Worm (Caenorhabditis elegans) whole organism, L1 larva: Measurements from ENCODE around the gene ani-3.

Source experiments
- aha-1 ChIP-seq: fragments of 150-350 bp; optimal IDR thresholded peaks from 2 replicates; lab custom pipeline; 2014; ENCODE audit warnings: missing biosample characterization, missing genetic modification characterization
- alr-1 ChIP-seq: fragments of 200-800 bp; sonication (Bioruptor generic); optimal IDR thresholded peaks from 2 replicates; lab custom pipeline; 2018; ENCODE audit warnings: borderline replicate concordance, mild to moderate bottlenecking, missing genetic modification characterization, missing compliant biosample characterization
- jun-1 ChIP-seq: fragments of 150-350 bp; optimal IDR thresholded peaks from 2 replicates; lab custom pipeline; 2014; ENCODE audit warnings: missing biosample characterization, missing genetic modification reagents, missing genetic modification characterization
- nhr-77 ChIP-seq: fragments of 150-350 bp; optimal IDR thresholded peaks from 2 replicates; lab custom pipeline; 2014; ENCODE audit warnings: missing biosample characterization, missing genetic modification characterization
- snpc-4 ChIP-seq: fragments of 150-350 bp; optimal IDR thresholded peaks from 2 replicates; lab custom pipeline; 2014; ENCODE audit warnings: missing biosample characterization, missing genetic modification characterization

DNA sequence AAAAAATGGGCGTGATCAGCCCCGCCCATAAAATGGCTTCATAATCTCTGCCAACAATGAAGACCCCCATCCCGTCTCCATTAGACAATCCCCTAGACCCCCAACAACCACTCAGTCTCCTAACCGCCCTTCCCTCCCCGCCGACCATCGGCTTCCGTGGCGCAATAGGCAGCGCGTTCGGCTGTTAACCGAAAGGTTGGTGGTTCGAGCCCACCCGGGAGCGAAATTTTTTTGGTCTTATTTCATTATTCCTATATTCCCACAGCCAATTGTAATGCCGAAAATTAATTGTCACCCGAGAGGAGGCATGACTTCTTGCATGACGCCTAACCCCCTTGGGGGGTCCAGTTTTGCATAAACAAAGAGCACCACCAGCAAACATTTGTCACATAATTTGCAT is 25.3 kb downstream of the ani-3 start:
- no peak for TF ChIP-seq aha-1 (tag; lab: Kevin White, UChicago)
- no peak for TF ChIP-seq snpc-4 (tag; lab: Kevin White, UChicago)
- no peak for TF ChIP-seq jun-1
- no peak for TF ChIP-seq alr-1 (tag; lab: Kevin White, UChicago)
- no peak for TF ChIP-seq nhr-77 (tag; lab: Kevin White, UChicago)
